Worm (Caenorhabditis elegans): ENCODE measurements around the gene cdh-3.

DNA sequence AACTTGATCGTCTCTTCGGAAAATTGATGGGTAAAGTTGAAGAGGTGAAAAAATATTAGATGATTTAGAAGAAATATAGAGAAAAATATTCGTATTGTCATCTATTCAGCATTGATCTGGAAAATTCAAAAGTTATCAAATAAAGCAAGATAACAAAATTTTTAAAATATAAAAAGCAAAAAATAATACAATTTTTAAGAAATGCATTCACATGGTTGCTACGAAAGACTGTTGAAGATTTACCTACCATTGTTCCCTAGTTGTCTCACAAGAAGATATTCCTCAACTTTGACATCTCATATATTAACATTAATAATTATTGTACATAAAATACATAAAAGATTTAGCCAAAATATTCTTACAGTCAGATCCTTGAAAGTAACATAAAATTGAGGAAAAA, at the start of gene cdh-3:
- TF ChIP-seq mab-5 (tag; optimal IDR thresholded peaks at IDR 0.05) (no peak), sma-3 (GFP tag; optimal IDR thresholded peaks at IDR 0.05) (no peak), snpc-4 (tag; optimal IDR thresholded peaks at IDR 0.05) (no peak), ceh-16 (tag; optimal IDR thresholded peaks at IDR 0.05) (no peak), egl-27 (tag; optimal IDR thresholded peaks at IDR 0.05) (no peak), F13H6.1 (tag; optimal IDR thresholded peaks at IDR 0.05) (no peak), unc-62 (GFP tag; optimal IDR thresholded peaks at IDR 0.05) (no peak), nhr-25 (tag; optimal IDR thresholded peaks at IDR 0.05) (no peak), ztf-11 (tag; optimal IDR thresholded peaks at IDR 0.05) (no peak)

Data from whole organism, L2 larva.